Fruit fly (Drosophila melanogaster): ENCODE data around the gene Gmd.

DNA sequence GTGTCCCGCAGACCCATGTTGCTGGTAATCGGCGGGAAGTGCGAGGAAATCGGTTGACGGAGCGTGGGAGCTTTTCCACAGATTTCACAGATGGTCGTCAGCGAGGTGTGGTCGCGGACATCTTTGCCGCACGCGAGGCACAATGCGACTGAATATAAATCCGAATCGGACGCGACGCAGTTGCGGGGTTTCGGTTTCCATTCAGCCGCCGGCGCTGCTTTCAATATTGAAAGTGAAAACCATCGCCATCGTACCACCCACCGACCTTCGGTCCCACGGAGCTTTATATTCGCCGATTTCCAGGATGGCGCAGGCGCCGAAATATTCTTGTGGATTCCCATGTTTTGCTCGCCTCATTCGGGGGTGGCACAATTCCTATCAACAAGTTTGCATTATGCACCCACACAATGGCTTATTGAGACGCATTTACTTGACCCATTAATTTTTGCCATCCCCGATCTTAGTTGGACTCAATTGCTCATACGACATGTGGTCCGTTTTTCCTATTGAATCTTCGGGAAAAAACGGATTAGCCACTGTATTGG, 40.4 kb downstream of the Gmd start, which contains the start of gene hoe2:
- TF ChIP-seq CTCF (optimal IDR thresholded peaks at IDR 0.05) (no peak), CG8478 (optimal IDR thresholded peaks at IDR 0.05) (no peak)

Measured in S2 (cell line).